ENCODE assay signal across 3 fruit fly cellular contexts in the genomic region with DNA sequence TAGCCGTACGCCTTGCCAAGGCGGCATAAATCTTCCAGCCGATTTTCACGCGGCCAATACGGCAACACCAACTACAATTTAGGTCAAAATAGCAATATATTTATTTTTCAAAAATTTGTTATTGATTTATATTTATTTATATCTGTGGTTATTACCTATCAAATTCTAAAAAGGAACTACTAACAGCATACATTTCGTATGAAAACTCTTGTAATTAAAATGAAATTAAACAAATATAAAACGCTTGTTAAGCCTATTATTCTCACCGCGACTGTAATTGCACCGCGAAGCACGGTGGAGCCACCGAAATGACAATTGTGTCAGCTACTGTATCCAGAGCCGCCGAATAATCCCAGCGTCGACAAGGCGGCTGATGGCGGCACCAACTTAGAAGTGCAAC.
TF ChIP-seq lines count a peak whose summit lies in the region.

No protein-coding gene starts in this region.

- no peak for TF ChIP-seq CTCF in whole organism, embryonic (GFP tag; optimal IDR thresholded peaks at IDR 0.05; lab: Kevin White, UChicago)

TF ChIP-seq in whole organism, embryonic, 481 proteins besides CTCF, POLR2A, EP300 and RAD21:
- peak; percentile 22; the same call in 1 of the 2 replicates for TF ChIP-seq Xrp1 (GFP tag; IDR thresholded peaks at IDR 0.05; lab: Robert Waterston, UW)
- no peak for TF ChIP-seq emc (GFP tag; optimal IDR thresholded peaks at IDR 0.05; lab: Kevin White, UChicago)
- peak; percentile 53; the same call in 1 of the 2 replicates for TF ChIP-seq CG11696 (GFP tag; IDR thresholded peaks at IDR 0.05; lab: Robert Waterston, UW)

TF ChIP-seq in whole organism, prepupa, 60 proteins besides CTCF, POLR2A, EP300 and RAD21:
- no peak for TF ChIP-seq CG10669 (GFP tag; optimal IDR thresholded peaks at IDR 0.05; lab: Kevin White, UChicago)
- TF ChIP-seq Ets96B (tag; optimal IDR thresholded peaks at IDR 0.05; lab: Kevin White, UChicago) = peak; percentile 24
- 0 out of 2 replicates have a peak, but pooled peaks have one; percentile 35 for TF ChIP-seq CG15336 (GFP tag; IDR thresholded peaks at IDR 0.05; lab: Robert Waterston, UW)
- peak; percentile 36; the same call in 1 of the 3 replicates for TF ChIP-seq CG8119 (GFP tag; IDR thresholded peaks at IDR 0.05; lab: Robert Waterston, UW)
- TF ChIP-seq CG32006 (GFP tag; optimal IDR thresholded peaks at IDR 0.05; lab: Kevin White, UChicago) = peak; percentile 23
- TF ChIP-seq vri (GFP tag; optimal IDR thresholded peaks at IDR 0.05; lab: Kevin White, UChicago) = no peak
- 0 out of 3 replicates have a peak, but pooled peaks have one; percentile 20 for TF ChIP-seq eg (GFP tag; IDR thresholded peaks at IDR 0.05; lab: Robert Waterston, UW)
- peak; percentile 69 for TF ChIP-seq Eip78C (GFP tag; lab: Kevin White, UChicago)
- TF ChIP-seq esn (GFP tag; optimal IDR thresholded peaks at IDR 0.05; lab: Kevin White, UChicago) = no peak

TF ChIP-seq in whole organism, pupa, 21 proteins besides CTCF, POLR2A, EP300 and RAD21:
- TF ChIP-seq Pif1B (GFP tag; optimal IDR thresholded peaks at IDR 0.05; lab: Kevin White, UChicago) (no peak), CG9948 (tag; optimal IDR thresholded peaks at IDR 0.05; lab: Kevin White, UChicago) (no peak), CG8159 (tag; optimal IDR thresholded peaks at IDR 0.05; lab: Kevin White, UChicago) (peak; percentile 4), Ets98B (GFP tag; IDR thresholded peaks at IDR 0.05; lab: Robert Waterston, UW) (no peak), fd96Ca (GFP tag; IDR thresholded peaks at IDR 0.05; lab: Robert Waterston, UW) (no peak), CG12605 (GFP tag; IDR thresholded peaks at IDR 0.05; lab: Robert Waterston, UW) (no peak), CG34367 (tag; optimal IDR thresholded peaks at IDR 0.05; lab: Kevin White, UChicago) (no peak), Pif1A (GFP tag; optimal IDR thresholded peaks at IDR 0.05; lab: Kevin White, UChicago) (no peak), CG4496 (GFP tag; IDR thresholded peaks at IDR 0.05; lab: Robert Waterston, UW) (no peak), D1 (tag; optimal IDR thresholded peaks at IDR 0.05; lab: Kevin White, UChicago) (no peak), CG10348 (GFP tag; IDR thresholded peaks at IDR 0.05; lab: Robert Waterston, UW) (no peak), CG8301 (tag; optimal IDR thresholded peaks at IDR 0.05; lab: Kevin White, UChicago) (peak; percentile 7)
